Worm (Caenorhabditis elegans) whole organism, mixed stage, embryonic: ENCODE measurements around the gene lgc-56.

Source experiments
- M03D4.4 ChIP-seq: sonication (generic microtip); optimal IDR thresholded peaks from 2 replicates; lab custom pipeline; 2017; ENCODE audit warnings: mild to moderate bottlenecking, missing genetic modification characterization, missing compliant biosample characterization
- elt-1 ChIP-seq: sonication (generic microtip); optimal IDR thresholded peaks from 2 replicates; lab custom pipeline; 2017; ENCODE audit warnings: missing genetic modification characterization, mild to moderate bottlenecking, missing compliant biosample characterization, antibody characterized with exemption, moderate library complexity, borderline replicate concordance; ENCODE audit not compliant: insufficient read depth
- elt-3 ChIP-seq: fragments of 150-350 bp; optimal IDR thresholded peaks from 2 replicates; lab custom pipeline; 2014; ENCODE audit warnings: missing biosample characterization, missing genetic modification characterization
- lin-13 ChIP-seq: fragments of 150-350 bp; optimal IDR thresholded peaks from 2 replicates; lab custom pipeline; 2014; ENCODE audit warnings: missing biosample characterization, missing genetic modification characterization
- lsy-2 ChIP-seq: fragments of 150-350 bp; optimal IDR thresholded peaks from 2 replicates; lab custom pipeline; 2014; ENCODE audit warnings: missing biosample characterization, missing genetic modification characterization
- mab-5 ChIP-seq: fragments of 150-350 bp; optimal IDR thresholded peaks from 2 replicates; lab custom pipeline; 2014; ENCODE audit warnings: missing biosample characterization, missing genetic modification characterization
- mep-1 ChIP-seq: fragments of 150-350 bp; optimal IDR thresholded peaks from 2 replicates; lab custom pipeline; 2017; ENCODE audit warnings: missing biosample characterization, missing genetic modification reagents, missing genetic modification characterization, inconsistent platforms
- nhr-237 ChIP-seq: fragments of 150-350 bp; optimal IDR thresholded peaks from 2 replicates; lab custom pipeline; 2014; ENCODE audit warnings: missing biosample characterization, missing genetic modification characterization
- unc-120 ChIP-seq: sonication (generic microtip); optimal IDR thresholded peaks from 2 replicates; lab custom pipeline; 2017; ENCODE audit warnings: missing genetic modification characterization, missing compliant biosample characterization; ENCODE audit not compliant: poor library complexity, severe bottlenecking
- zip-8 ChIP-seq: fragments of 150-350 bp; optimal IDR thresholded peaks from 2 replicates; lab custom pipeline; 2014; ENCODE audit warnings: missing biosample characterization, missing genetic modification characterization

ce11 chrII:5180272-5180671 is 50.1 kb downstream of the lgc-56 start:
- TF ChIP-seq mep-1 (tag; lab: Kevin White, UChicago) (no peak), zip-8 (tag; lab: Kevin White, UChicago) (no peak), nhr-237 (no peak), unc-120 (tag; lab: Kevin White, UChicago) (no peak), M03D4.4 (tag; lab: Kevin White, UChicago) (no peak), elt-3 (no peak), elt-1 (no peak), lsy-2 (tag; lab: Kevin White, UChicago) (no peak), mab-5 (no peak), lin-13 (tag; lab: Kevin White, UChicago) (no peak)
